Fruit fly (Drosophila melanogaster) whole organism, embryonic: ENCODE measurements around the gene CAH6.

Source experiments
- CG10979 ChIP-seq: fragments of 200-800 bp; sonication (Bioruptor generic); optimal IDR thresholded peaks from 2 replicates; lab custom pipeline; 2018; ENCODE audit warnings: missing biosample characterization, mild to moderate bottlenecking, missing genetic modification characterization, moderate library complexity
- CG11093 ChIP-seq: fragments of 200-800 bp; sonication (Bioruptor generic); IDR thresholded peaks from 3 replicates; pipeline ENCODE4 v1.3.6; 2022; ENCODE audit warnings: missing biosample characterization, missing genetic modification characterization
- CG12104 ChIP-seq: fragments of 200-800 bp; sonication (Bioruptor generic); optimal IDR thresholded peaks from 3 replicates; lab custom pipeline; 2016; ENCODE audit warnings: missing biosample characterization, missing genetic modification characterization
- CG12219 ChIP-seq: fragments of 200-800 bp; sonication (Bioruptor generic); optimal IDR thresholded peaks from 3 replicates; lab custom pipeline; 2018; ENCODE audit warnings: missing biosample characterization, mild to moderate bottlenecking, missing genetic modification characterization
- CG12391 ChIP-seq: fragments of 200-800 bp; sonication (Bioruptor generic); optimal IDR thresholded peaks from 3 replicates; lab custom pipeline; 2018; ENCODE audit warnings: missing biosample characterization, mild to moderate bottlenecking, missing genetic modification characterization, moderate library complexity
- CG12769 ChIP-seq: fragments of 200-800 bp; sonication (Bioruptor generic); optimal IDR thresholded peaks from 2 replicates; lab custom pipeline; 2019; ENCODE audit warnings: missing biosample characterization, mild to moderate bottlenecking, missing genetic modification characterization, moderate library complexity
- CG13894 ChIP-seq: fragments of 200-800 bp; sonication (Bioruptor generic); optimal IDR thresholded peaks from 3 replicates; lab custom pipeline; 2018; ENCODE audit warnings: missing biosample characterization, mild to moderate bottlenecking, missing genetic modification characterization, moderate library complexity
- CG17802 ChIP-seq: fragments of 200-800 bp; sonication (Bioruptor generic); optimal IDR thresholded peaks from 2 replicates; lab custom pipeline; 2018; ENCODE audit warnings: missing biosample characterization, mild to moderate bottlenecking, missing genetic modification characterization, moderate library complexity
- CG18599 ChIP-seq: fragments of 200-800 bp; sonication (Bioruptor generic); optimal IDR thresholded peaks from 3 replicates; lab custom pipeline; 2017; ENCODE audit warnings: missing biosample characterization, missing genetic modification characterization, mild to moderate bottlenecking, moderate library complexity, missing genetic modification reagents
- CG33213 ChIP-seq: fragments of 200-800 bp; sonication (Bioruptor generic); optimal IDR thresholded peaks from 3 replicates; lab custom pipeline; 2016; ENCODE audit warnings: missing biosample characterization, missing genetic modification characterization
- CG42726 ChIP-seq: fragments of 200-800 bp; sonication (Bioruptor generic); IDR thresholded peaks from 2 replicates; pipeline ENCODE4 v1.3.6; 2022; ENCODE audit warnings: missing biosample characterization, missing genetic modification characterization; ENCODE audit not compliant: partially characterized antibody
- CG8765 ChIP-seq: fragments of 200-800 bp; sonication (Bioruptor generic); IDR thresholded peaks from 2 replicates; pipeline ENCODE4 v1.3.6; 2022; ENCODE audit warnings: missing biosample characterization, missing genetic modification characterization
- CG9437 ChIP-seq: fragments of 200-800 bp; sonication (Bioruptor generic); optimal IDR thresholded peaks from 2 replicates; lab custom pipeline; 2018; ENCODE audit warnings: missing biosample characterization, mild to moderate bottlenecking, missing genetic modification characterization
- Dp ChIP-seq: fragments of 200-800 bp; sonication (Bioruptor generic); optimal IDR thresholded peaks from 2 replicates; lab custom pipeline; 2018; ENCODE audit warnings: missing biosample characterization, mild to moderate bottlenecking, missing genetic modification characterization, moderate library complexity
- Gsc ChIP-seq: fragments of 200-800 bp; sonication (Bioruptor generic); IDR thresholded peaks from 2 replicates; pipeline ENCODE4 v1.3.6; 2022; ENCODE audit warnings: missing biosample characterization, missing genetic modification characterization
- HLHmδ ChIP-seq: fragments of 200-800 bp; sonication (Bioruptor generic); optimal IDR thresholded peaks from 2 replicates; lab custom pipeline; 2018; ENCODE audit warnings: missing biosample characterization, mild to moderate bottlenecking, missing genetic modification characterization, moderate library complexity
- HmgZ ChIP-seq: fragments of 200-800 bp; sonication (Bioruptor generic); optimal IDR thresholded peaks from 2 replicates; lab custom pipeline; 2018; ENCODE audit warnings: missing biosample characterization, mild to moderate bottlenecking, missing genetic modification characterization
- Hmr ChIP-seq: fragments of 200-800 bp; sonication (Bioruptor generic); optimal IDR thresholded peaks from 3 replicates; lab custom pipeline; 2017; ENCODE audit warnings: mild to moderate bottlenecking, missing biosample characterization, missing genetic modification reagents, missing genetic modification characterization
- Hmx ChIP-seq: fragments of 200-800 bp; sonication (Bioruptor generic); optimal IDR thresholded peaks from 2 replicates; lab custom pipeline; 2016; ENCODE audit warnings: missing biosample characterization, missing genetic modification characterization
- Hr78 ChIP-seq, 2 experiments: fragments of 200-800 bp in 1 of 2; fragments of >200 bp in 1 of 2; sonication (Bioruptor generic) in 1 of 2; optimal IDR thresholded peaks; 2 replicates each; lab custom pipeline; 2017 to 2019; ENCODE audit warnings: missing biosample characterization in 2 of 2, missing genetic modification characterization in 2 of 2, mild to moderate bottlenecking in 1 of 2, moderate library complexity in 1 of 2
- Lhr ChIP-seq: fragments of 200-800 bp; sonication (Bioruptor generic); optimal IDR thresholded peaks from 3 replicates; lab custom pipeline; 2017; ENCODE audit warnings: mild to moderate bottlenecking, missing biosample characterization, missing genetic modification reagents, missing genetic modification characterization
- Mad ChIP-seq: fragments of 200-800 bp; sonication (Bioruptor generic); optimal IDR thresholded peaks from 2 replicates; lab custom pipeline; 2016; ENCODE audit warnings: missing biosample characterization, missing genetic modification characterization
- Med ChIP-seq: fragments of 200-800 bp; sonication (Bioruptor generic); peaks from one replicate; lab custom pipeline; 2016; ENCODE audit warnings: missing biosample characterization, missing genetic modification characterization, mild to moderate bottlenecking, inconsistent platforms, moderate library complexity
- Myb ChIP-seq: fragments of 200-800 bp; sonication (Bioruptor generic); optimal IDR thresholded peaks from 2 replicates; lab custom pipeline; 2016; ENCODE audit warnings: missing biosample characterization, missing genetic modification characterization
- Poxn ChIP-seq: fragments of 200-800 bp; sonication (Bioruptor generic); IDR thresholded peaks from 2 replicates; pipeline ENCODE4 v1.3.6; 2022; ENCODE audit warnings: missing biosample characterization, missing genetic modification characterization
- Side ChIP-seq: fragments of 200-800 bp; sonication (Bioruptor generic); optimal IDR thresholded peaks from 2 replicates; lab custom pipeline; 2016; ENCODE audit warnings: missing biosample characterization, missing genetic modification characterization
- Sox102F ChIP-seq: fragments of 200-800 bp; sonication (Bioruptor generic); optimal IDR thresholded peaks from 2 replicates; lab custom pipeline; 2018; ENCODE audit warnings: missing biosample characterization, mild to moderate bottlenecking, missing genetic modification characterization, moderate library complexity
- az2 ChIP-seq: fragments of 200-800 bp; sonication (Bioruptor generic); optimal IDR thresholded peaks from 3 replicates; lab custom pipeline; 2016; ENCODE audit warnings: missing biosample characterization, missing genetic modification characterization
- bab2 ChIP-seq: fragments of 200-800 bp; sonication (Bioruptor generic); optimal IDR thresholded peaks from 2 replicates; lab custom pipeline; 2016; ENCODE audit warnings: missing biosample characterization, missing genetic modification characterization
- bbx ChIP-seq: fragments of 200-800 bp; sonication (Bioruptor generic); IDR thresholded peaks from 2 replicates; pipeline ENCODE4 v1.3.6; 2022; ENCODE audit warnings: missing biosample characterization, missing genetic modification characterization; ENCODE audit not compliant: partially characterized antibody
- bcd ChIP-seq: fragments of 200-800 bp; sonication (Bioruptor generic); optimal IDR thresholded peaks from 2 replicates; lab custom pipeline; 2017; ENCODE audit warnings: missing biosample characterization, mild to moderate bottlenecking, missing genetic modification characterization
- cas ChIP-seq: fragments of 200-800 bp; sonication (Bioruptor generic); IDR thresholded peaks from 2 replicates; pipeline ENCODE4 v1.3.6; 2022; ENCODE audit warnings: missing biosample characterization, missing genetic modification characterization
- cwo ChIP-seq: fragments of 200-800 bp; sonication (Bioruptor generic); optimal IDR thresholded peaks from 3 replicates; lab custom pipeline; 2017; ENCODE audit warnings: missing biosample characterization, missing genetic modification characterization, mild to moderate bottlenecking, moderate library complexity, missing genetic modification reagents
- dan ChIP-seq: fragments of 200-800 bp; sonication (Bioruptor generic); IDR thresholded peaks from 2 replicates; pipeline ENCODE4 v1.3.6; 2022; ENCODE audit warnings: missing biosample characterization, missing genetic modification characterization
- dmrt99B ChIP-seq: fragments of 200-800 bp; sonication (Bioruptor generic); optimal IDR thresholded peaks from 2 replicates; lab custom pipeline; 2018; ENCODE audit warnings: missing biosample characterization, mild to moderate bottlenecking, missing genetic modification characterization, moderate library complexity
- dpn ChIP-seq, 2 experiments: fragments of 200-800 bp; sonication (Bioruptor generic); optimal IDR thresholded peaks; 3 replicates each; lab custom pipeline; 2016; ENCODE audit warnings: missing biosample characterization in 2 of 2, missing genetic modification characterization in 2 of 2
- emc ChIP-seq: fragments of 200-800 bp; sonication (Bioruptor generic); optimal IDR thresholded peaks from 2 replicates; lab custom pipeline; 2016; ENCODE audit warnings: missing biosample characterization, missing genetic modification characterization
- ewg ChIP-seq: fragments of 200-800 bp; sonication (Bioruptor generic); optimal IDR thresholded peaks from 3 replicates; lab custom pipeline; 2017; ENCODE audit warnings: mild to moderate bottlenecking, missing biosample characterization, missing genetic modification reagents, missing genetic modification characterization
- exex ChIP-seq: fragments of 200-800 bp; sonication (Bioruptor generic); optimal IDR thresholded peaks from 4 replicates; lab custom pipeline; 2018; ENCODE audit warnings: missing biosample characterization, mild to moderate bottlenecking, missing genetic modification characterization, moderate library complexity
- ham ChIP-seq: fragments of 200-800 bp; sonication (Bioruptor generic); IDR thresholded peaks from 2 replicates; pipeline ENCODE4 v1.3.6; 2022; ENCODE audit warnings: missing biosample characterization, missing genetic modification characterization
- her ChIP-seq: fragments of 200-800 bp; sonication (Bioruptor generic); optimal IDR thresholded peaks from 2 replicates; lab custom pipeline; 2016; ENCODE audit warnings: missing biosample characterization, missing genetic modification characterization
- nerfin-1 ChIP-seq: fragments of 200-800 bp; sonication (Bioruptor generic); optimal IDR thresholded peaks from 3 replicates; lab custom pipeline; 2019; ENCODE audit warnings: missing biosample characterization, mild to moderate bottlenecking, missing genetic modification characterization, moderate library complexity
- pita ChIP-seq: fragments of 200-800 bp; sonication (Bioruptor generic); optimal IDR thresholded peaks from 2 replicates; lab custom pipeline; 2017; ENCODE audit warnings: missing biosample characterization, mild to moderate bottlenecking, missing genetic modification characterization
- repo ChIP-seq: fragments of 200-800 bp; sonication (Bioruptor generic); optimal IDR thresholded peaks from 2 replicates; lab custom pipeline; 2016; ENCODE audit warnings: missing biosample characterization, missing genetic modification characterization
- ro ChIP-seq: fragments of 200-800 bp; sonication (Bioruptor generic); IDR thresholded peaks from 2 replicates; pipeline ENCODE4 v1.3.6; 2022; ENCODE audit warnings: missing biosample characterization, missing genetic modification characterization

Gene CAH6

dm6 chr3R:31220456-31221336, 36.7 kb upstream of the CAH6 start, which contains the start of gene CG12054 (continued):
- TF ChIP-seq repo (GFP tag; lab: Kevin White, UChicago) (no peak), Mad (GFP tag; lab: Kevin White, UChicago) (peak; percentile 17), bcd (peak; percentile 23), cas (GFP tag; lab: Robert Waterston, UW) (no peak), HmgZ (peak; percentile 47), ewg (peak; percentile 71), az2 (no peak), Lhr (peak; percentile 71), CG17802 (tag; lab: Kevin White, UChicago) (no peak), CG8765 (no peak), Hr78 (GFP tag; optimal IDR thresholded peaks at IDR 0.05; lab: Kevin White, UChicago) (no peak), emc (GFP tag; lab: Kevin White, UChicago) (no peak), CG11093 (no peak), dmrt99B (tag; lab: Kevin White, UChicago) (no peak), cwo (no peak), CG12104 (GFP tag; lab: Kevin White, UChicago) (no peak), her (GFP tag; lab: Kevin White, UChicago) (no peak), Side (GFP tag; lab: Kevin White, UChicago) (peak; percentile 5), CG12391 (peak; percentile 3), bbx (GFP tag; lab: Robert Waterston, UW) (no peak), CG33213 (GFP tag; lab: Kevin White, UChicago) (peak; percentile 26), nerfin-1 (peak; percentile 56), CG13894 (tag; lab: Kevin White, UChicago) (peak; percentile 7), Hmx (no peak), Med (GFP tag; lab: Kevin White, UChicago) (peak; percentile 79), CG12219 (no peak), pita (GFP tag; lab: Kevin White, UChicago) (peak; percentile 54), CG42726 (no peak), HLHmδ (GFP tag; lab: Kevin White, UChicago) (no peak), Myb (GFP tag; lab: Kevin White, UChicago) (peak; percentile 3), Dp (peak; percentile 1), bab2 (GFP tag; lab: Kevin White, UChicago) (no peak), ham (GFP tag; lab: Robert Waterston, UW) (no peak), Hmr (peak; percentile 20), Poxn (GFP tag; lab: Robert Waterston, UW) (no peak), CG10979 (tag; lab: Kevin White, UChicago) (no peak), exex (tag; lab: Kevin White, UChicago) (no peak), CG9437 (GFP tag; lab: Kevin White, UChicago) (peak; percentile 90), Sox102F (no peak), ro (no peak), dan (GFP tag; lab: Robert Waterston, UW) (no peak), CG12769 (tag; lab: Kevin White, UChicago) (peak; percentile 9), Gsc (GFP tag; lab: Robert Waterston, UW) (no peak), dpn (GFP tag; optimal IDR thresholded peaks at IDR 0.05; lab: Kevin White, UChicago) (peak in 1 of 2 experiments; percentile 0), CG18599 (GFP tag; lab: Kevin White, UChicago) (peak; percentile 2)
